Worm (Caenorhabditis elegans): ENCODE data around the gene tbb-4.

Gene tbb-4

DNA sequence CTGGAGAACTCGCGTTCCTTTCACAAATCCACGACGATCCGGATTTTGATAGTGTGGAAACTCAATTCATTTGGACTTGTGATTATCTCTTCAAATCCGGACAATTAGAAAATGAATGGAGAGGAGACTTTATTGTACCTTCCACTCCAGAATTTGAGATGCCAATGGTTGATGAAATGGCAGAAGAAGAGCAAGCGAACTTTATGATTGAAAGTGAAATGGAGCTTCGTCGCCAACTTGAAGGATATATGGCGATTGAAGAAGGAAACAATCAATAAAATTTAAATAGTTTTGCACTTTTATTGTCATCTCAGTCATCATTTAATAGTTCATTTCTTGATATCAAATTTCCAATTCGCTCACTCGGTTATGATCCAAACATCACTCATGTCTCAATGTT lies 48.0 kb downstream of the tbb-4 start:
- TF ChIP-seq Y67H2A.10 (GFP tag; conservative IDR thresholded peaks at IDR 0.05) (no peak), Y79H2A.3 (GFP tag; conservative IDR thresholded peaks at IDR 0.05) (no peak), lsy-27 (tag; optimal IDR thresholded peaks at IDR 0.05; ENCODE audit: borderline replicate concordance, insufficient read depth) (no peak), hmg-1.2 (GFP tag; IDR thresholded peaks at IDR 0.05) (no peak), tbx-9 (tag; optimal IDR thresholded peaks at IDR 0.05; ENCODE audit: borderline replicate concordance) (no peak), mxl-1 (tag; optimal IDR thresholded peaks at IDR 0.05) (no peak), B0261.1 (tag; optimal IDR thresholded peaks at IDR 0.05) (no peak), lag-1 (GFP tag; IDR thresholded peaks at IDR 0.05) (no peak), B0019.2 (GFP tag; conservative IDR thresholded peaks at IDR 0.05) (no peak), lsl-1 (GFP tag; optimal IDR thresholded peaks at IDR 0.05) (no peak), F33H1.4 (GFP tag; IDR thresholded peaks at IDR 0.05) (no peak), fkh-3 (tag; optimal IDR thresholded peaks at IDR 0.05) (no peak), F49E8.2 (tag; optimal IDR thresholded peaks at IDR 0.05; ENCODE audit: insufficient read depth) (no peak), C17E4.6 (GFP tag; IDR thresholded peaks at IDR 0.05) (no peak), F57C9.4 (tag; optimal IDR thresholded peaks at IDR 0.05) (no peak), mel-28 (tag; optimal IDR thresholded peaks at IDR 0.05; ENCODE audit: borderline replicate concordance) (no peak), zfh-2 (GFP tag; conservative IDR thresholded peaks at IDR 0.05) (no peak), ztf-22 (GFP tag; optimal IDR thresholded peaks at IDR 0.05) (no peak), K12H6.12 (tag; optimal IDR thresholded peaks at IDR 0.05) (no peak), ceh-100 (GFP tag; IDR thresholded peaks at IDR 0.05) (no peak)

DNA sequence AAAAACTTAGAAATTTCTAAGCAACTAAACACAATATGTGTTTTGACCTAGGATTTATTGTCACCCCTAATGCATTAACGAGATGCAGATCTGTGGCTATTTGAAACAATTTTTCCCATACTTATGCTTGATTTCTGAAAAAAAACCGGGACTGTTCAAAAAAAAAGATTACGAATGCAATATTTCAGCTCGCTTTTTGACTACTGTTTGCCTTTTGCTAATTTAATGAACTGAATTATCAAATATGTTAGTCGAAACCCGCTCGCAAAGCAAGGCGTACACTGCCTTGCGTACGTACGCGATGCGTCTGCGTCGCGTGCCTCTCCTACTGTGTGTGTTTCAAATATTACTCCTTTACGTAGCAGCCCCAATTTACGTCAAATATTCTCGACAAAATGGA lies 49.7 kb downstream of the tbb-4 start, which contains the start of gene C23F12.4:
TSS of gene C23F12.4 (plus strand) at position 301 of the 400 bp plus-strand sequence.
- TF ChIP-seq nfya-1 (tag; optimal IDR thresholded peaks at IDR 0.05; ENCODE audit: borderline replicate concordance, insufficient read depth) = no peak
- TF ChIP-seq nhr-179 (tag; optimal IDR thresholded peaks at IDR 0.05) = no peak
- no peak for TF ChIP-seq ceh-79 (tag; optimal IDR thresholded peaks at IDR 0.05)
- no peak for TF ChIP-seq ZK185.1 (tag; optimal IDR thresholded peaks at IDR 0.05; ENCODE audit: poor library complexity, severe bottlenecking)
- no peak for TF ChIP-seq ceh-100 (GFP tag; IDR thresholded peaks at IDR 0.05)
- no peak for TF ChIP-seq dpl-1 (GFP tag; optimal IDR thresholded peaks at IDR 0.05)
- no peak for TF ChIP-seq lag-1 (GFP tag; IDR thresholded peaks at IDR 0.05)
